Fruit fly (Drosophila melanogaster) Kc167 (cell line): ENCODE measurements around the gene slou.

ENCODE experiments used
- Myc ChIP-seq: fragments of >200 bp; optimal IDR thresholded peaks from 2 replicates; lab custom pipeline; 2017; ENCODE audit warnings: missing external identifiers
- Sin3A ChIP-seq: fragments of >200 bp; optimal IDR thresholded peaks from 2 replicates; lab custom pipeline; 2018; ENCODE audit warnings: missing external identifiers
- h ChIP-seq: fragments of >200 bp; optimal IDR thresholded peaks from 3 replicates; lab custom pipeline; 2018; ENCODE audit warnings: missing external identifiers
- insv ChIP-seq: fragments of >200 bp; optimal IDR thresholded peaks from 3 replicates; lab custom pipeline; 2018; ENCODE audit warnings: missing external identifiers
- psq ChIP-seq: fragments of >200 bp; optimal IDR thresholded peaks from 2 replicates; lab custom pipeline; 2017; ENCODE audit warnings: missing external identifiers
- ttk ChIP-seq: sonication (Bioruptor generic); optimal IDR thresholded peaks from 2 replicates; lab custom pipeline; 2017; ENCODE audit warnings: missing external identifiers

The slou gene

dm6 chr3R:21557052-21557451, at the start of gene slou:
Gene slou, minus strand, starts transcription at chr3R:21557182.
- no peak for TF ChIP-seq h
- no peak for TF ChIP-seq ttk (lab: Kevin White, UChicago)
- TF ChIP-seq insv (lab: Kevin White, UChicago): no peak
- no peak for TF ChIP-seq psq (lab: Kevin White, UChicago)
- no peak for TF ChIP-seq Sin3A (lab: Kevin White, UChicago)
- TF ChIP-seq Myc (lab: Kevin White, UChicago): no peak

- TF ChIP-seq psq (lab: Kevin White, UChicago): peak; percentile 34
- no peak for TF ChIP-seq Myc (lab: Kevin White, UChicago)
Measured at dm6 chr3R:21606221-21607099, 49.5 kb upstream of the slou start.

dm6 chr3R:21605291-21605898, 48.4 kb upstream of the slou start:
- TF ChIP-seq insv (lab: Kevin White, UChicago) (no peak), psq (lab: Kevin White, UChicago) (peak; percentile 33)

dm6 chr3R:21604564-21604963, 47.6 kb upstream of the slou start:
- no peak for TF ChIP-seq psq (lab: Kevin White, UChicago)
- no peak for TF ChIP-seq insv (lab: Kevin White, UChicago)
- TF ChIP-seq Myc (lab: Kevin White, UChicago): no peak
- TF ChIP-seq h: no peak
- TF ChIP-seq ttk (lab: Kevin White, UChicago): no peak
- TF ChIP-seq Sin3A (lab: Kevin White, UChicago): no peak

- TF ChIP-seq Myc (lab: Kevin White, UChicago): no peak
- TF ChIP-seq h: no peak
Measured at dm6 chr3R:21602688-21603031, 45.7 kb upstream of the slou start.

dm6 chr3R:21601954-21602687, 45.1 kb upstream of the slou start:
- no peak for TF ChIP-seq insv (lab: Kevin White, UChicago)

dm6 chr3R:21599642-21600041, 42.7 kb upstream of the slou start:
- TF ChIP-seq h (no peak), ttk (lab: Kevin White, UChicago) (no peak), Sin3A (lab: Kevin White, UChicago) (no peak)

dm6 chr3R:21598605-21599004, 41.6 kb upstream of the slou start:
- TF ChIP-seq h (no peak), Sin3A (lab: Kevin White, UChicago) (no peak), insv (lab: Kevin White, UChicago) (no peak), psq (lab: Kevin White, UChicago) (no peak), ttk (lab: Kevin White, UChicago) (no peak), Myc (lab: Kevin White, UChicago) (no peak)

dm6 chr3R:21597877-21598276, 40.9 kb upstream of the slou start:
- no peak for TF ChIP-seq Sin3A (lab: Kevin White, UChicago)
- TF ChIP-seq h: no peak
- TF ChIP-seq psq (lab: Kevin White, UChicago): no peak
- TF ChIP-seq insv (lab: Kevin White, UChicago): no peak
- no peak for TF ChIP-seq Myc (lab: Kevin White, UChicago)
- no peak for TF ChIP-seq ttk (lab: Kevin White, UChicago)

dm6 chr3R:21596151-21596802, 39.3 kb upstream of the slou start:
- TF ChIP-seq insv (lab: Kevin White, UChicago) (no peak), Myc (lab: Kevin White, UChicago) (no peak), psq (lab: Kevin White, UChicago) (no peak), h (no peak), Sin3A (lab: Kevin White, UChicago) (no peak), ttk (lab: Kevin White, UChicago) (no peak)

- TF ChIP-seq psq (lab: Kevin White, UChicago) (no peak), insv (lab: Kevin White, UChicago) (no peak), Sin3A (lab: Kevin White, UChicago) (no peak), ttk (lab: Kevin White, UChicago) (no peak), Myc (lab: Kevin White, UChicago) (no peak), h (no peak)
Measured at dm6 chr3R:21594417-21594892, 37.5 kb upstream of the slou start.
